Worm (Caenorhabditis elegans) whole organism, midembryonic: Measurements from ENCODE around the gene M03E7.2.

Experiments
- cog-1 ChIP-seq: sonication (generic microtip); optimal IDR thresholded peaks from 2 replicates; lab custom pipeline; 2016; ENCODE audit warnings: missing genetic modification characterization, missing compliant biosample characterization
- flt-1 ChIP-seq: fragments of 200-800 bp; sonication (Bioruptor generic); IDR thresholded peaks from 2 replicates; pipeline ENCODE4 v1.3.6; 2022; ENCODE audit warnings: missing genetic modification characterization, missing compliant biosample characterization
- klf-2 ChIP-seq: fragments of 200-800 bp; sonication (Bioruptor generic); conservative IDR thresholded peaks from 2 replicates; pipeline ENCODE4 v1.3.6; 2022; ENCODE audit warnings: missing genetic modification reagents, missing genetic modification characterization, missing compliant biosample characterization
- med-1 ChIP-seq: sonication (generic microtip); optimal IDR thresholded peaks from 2 replicates; lab custom pipeline; 2017; ENCODE audit warnings: missing genetic modification characterization, mild to moderate bottlenecking, missing compliant biosample characterization, antibody characterized with exemption, missing genetic modification reagents; ENCODE audit not compliant: insufficient read depth
- ztf-23 ChIP-seq: fragments of 200-800 bp; sonication (Bioruptor generic); IDR thresholded peaks from 2 replicates; pipeline ENCODE4 v1.3.6; 2022; ENCODE audit warnings: missing genetic modification reagents, missing genetic modification characterization, missing compliant biosample characterization

ce11 chrV:5584293-5584776 is 33.1 kb upstream of the M03E7.2 start, which contains the start of gene pas-6:
- TF ChIP-seq med-1 (GFP tag; lab: Kevin White, UChicago) (no peak), ztf-23 (GFP tag; lab: Robert Waterston, UW) (no peak), flt-1 (GFP tag; lab: Robert Waterston, UW) (no peak), cog-1 (tag; lab: Kevin White, UChicago) (no peak), klf-2 (GFP tag; lab: Robert Waterston, UW) (no peak)
